Worm (Caenorhabditis elegans) whole organism, L1 larva: ENCODE results near the gene sid-2.
A peak's percentile ranks its signal among the peaks of the same experiment; 100 is the strongest.

ENCODE experiments used
- aly-2 ChIP-seq: fragments of 150-350 bp; optimal IDR thresholded peaks from 2 replicates; lab custom pipeline; 2014; ENCODE audit warnings: missing biosample characterization, missing genetic modification characterization
- blmp-1 ChIP-seq: fragments of 150-350 bp; optimal IDR thresholded peaks from 2 replicates; lab custom pipeline; 2014; ENCODE audit warnings: missing biosample characterization, missing genetic modification characterization
- ces-1 ChIP-seq: fragments of 150-350 bp; optimal IDR thresholded peaks from 2 replicates; lab custom pipeline; 2014; ENCODE audit warnings: missing biosample characterization, missing genetic modification reagents, missing genetic modification characterization
- dsc-1 ChIP-seq: sonication (generic microtip); optimal IDR thresholded peaks from 2 replicates; lab custom pipeline; 2016; ENCODE audit warnings: mild to moderate bottlenecking, missing genetic modification characterization, missing compliant biosample characterization
- lsy-2 ChIP-seq, 2 experiments: fragments of 150-350 bp; optimal IDR thresholded peaks; 2 replicates each; lab custom pipeline; 2014; ENCODE audit warnings: missing biosample characterization in 2 of 2, missing genetic modification characterization in 2 of 2
- nhr-237 ChIP-seq: fragments of 150-350 bp; optimal IDR thresholded peaks from 2 replicates; lab custom pipeline; 2014; ENCODE audit warnings: missing biosample characterization, missing genetic modification characterization
- sptf-1 ChIP-seq: fragments of 150-350 bp; optimal IDR thresholded peaks from 2 replicates; lab custom pipeline; 2014; ENCODE audit warnings: missing biosample characterization, missing genetic modification characterization
- sup-37 ChIP-seq: fragments of 200-800 bp; sonication (Bioruptor generic); optimal IDR thresholded peaks from 2 replicates; lab custom pipeline; 2018; ENCODE audit warnings: mild to moderate bottlenecking, missing genetic modification characterization, missing compliant biosample characterization
- unc-130 ChIP-seq: fragments of 150-350 bp; optimal IDR thresholded peaks from 2 replicates; lab custom pipeline; 2017; ENCODE audit warnings: missing biosample characterization, missing genetic modification characterization, inconsistent platforms
- unc-62 ChIP-seq: fragments of 150-350 bp; optimal IDR thresholded peaks from 2 replicates; lab custom pipeline; 2014; ENCODE audit warnings: missing biosample characterization, missing genetic modification reagents, missing genetic modification characterization

DNA sequence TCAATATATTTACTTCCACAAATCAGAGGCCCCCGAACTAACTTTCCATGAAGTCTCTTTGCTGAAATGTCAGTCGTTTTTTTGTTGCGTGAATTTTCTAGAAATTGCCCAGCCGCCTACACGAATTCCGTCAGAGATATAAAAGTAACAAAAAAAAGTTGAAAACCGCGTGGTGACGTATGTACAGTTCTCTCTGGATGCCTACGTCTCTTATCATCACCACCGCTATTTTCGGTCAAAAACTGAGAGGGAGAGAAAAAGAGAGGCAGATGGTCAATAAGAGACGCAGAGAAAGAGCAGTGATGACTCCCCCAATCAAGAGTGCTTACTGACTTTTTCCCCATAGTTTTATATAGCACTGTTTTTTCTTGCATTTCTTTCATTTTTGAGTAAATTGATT is 14.8 kb downstream of the sid-2 start:
- TF ChIP-seq ces-1 (GFP tag; lab: Kevin White, UChicago): no peak
- no peak for TF ChIP-seq nhr-237
- no peak for TF ChIP-seq sup-37 (GFP tag; lab: Kevin White, UChicago)
- peak; percentile 70 for TF ChIP-seq blmp-1 (tag; lab: Kevin White, UChicago)
- no peak for TF ChIP-seq unc-62 (GFP tag; lab: Kevin White, UChicago)
- TF ChIP-seq dsc-1 (tag; lab: Kevin White, UChicago): no peak
- peak in 1 of 2 experiments; percentile 59 for TF ChIP-seq lsy-2 (tag; optimal IDR thresholded peaks at IDR 0.05; lab: Kevin White, UChicago)
- TF ChIP-seq unc-130 (tag; lab: Kevin White, UChicago): no peak
- TF ChIP-seq sptf-1 (tag; lab: Kevin White, UChicago): no peak
- no peak for TF ChIP-seq aly-2 (tag; lab: Kevin White, UChicago)
